Fruit fly (Drosophila melanogaster) whole organism: ENCODE measurements around the gene Mon1.

ENCODE experiments used
- CG8478 ChIP-seq: fragments of >200 bp; optimal IDR thresholded peaks from 2 replicates; lab custom pipeline; 2018; ENCODE audit warnings: inconsistent platforms
- EcR ChIP-seq, 2 experiments: fragments of >200 bp; optimal IDR thresholded peaks; 2 replicates each; lab custom pipeline; 2017; ENCODE audit warnings: missing biosample characterization in 2 of 2, missing genetic modification characterization in 2 of 2, missing genetic modification reagents in 2 of 2
- pan ChIP-seq: fragments of >200 bp; optimal IDR thresholded peaks from 2 replicates; lab custom pipeline; 2017

dm6 chr2L:4810697-4811490 is 39.5 kb upstream of the Mon1 start:
- TF ChIP-seq pan (lab: Kevin White, UChicago) (no peak), EcR (GFP tag; optimal IDR thresholded peaks at IDR 0.05; lab: Kevin White, UChicago) (peak in 1 of 2 experiments; percentile 28), CG8478 (lab: Kevin White, UChicago) (no peak)
